Worm (Caenorhabditis elegans): ENCODE data around the gene F15H10.10.

The F15H10.10 gene

ce11 chrV:10428608-10429007 is 11.8 kb upstream of the F15H10.10 start, which contains the start of gene tag-314 (continued):
- TF ChIP-seq lim-6 (tag; optimal IDR thresholded peaks at IDR 0.05) (no peak), fkh-10 (GFP tag; optimal IDR thresholded peaks at IDR 0.05) (no peak)

ce11 chrV:10426253-10426652 is 9.4 kb upstream of the F15H10.10 start, which contains the start of gene apc-10:
Gene apc-10 (minus strand): TSS chrV:10426353.
- TF ChIP-seq mec-3 (tag; optimal IDR thresholded peaks at IDR 0.05; ENCODE audit: borderline replicate concordance) (no peak), ceh-31 (tag; optimal IDR thresholded peaks at IDR 0.05) (no peak), zip-5 (tag; optimal IDR thresholded peaks at IDR 0.05) (no peak), T23F11.4 (GFP tag; optimal IDR thresholded peaks at IDR 0.05) (no peak), hlh-13 (GFP tag; optimal IDR thresholded peaks at IDR 0.05) (no peak), ceh-18 (tag; optimal IDR thresholded peaks at IDR 0.05) (no peak), unc-3 (GFP tag; conservative IDR thresholded peaks at IDR 0.05) (no peak), unc-3 (tag; optimal IDR thresholded peaks at IDR 0.05) (no peak), hlh-15 (tag; optimal IDR thresholded peaks at IDR 0.05) (no peak), K09A11.1 (tag; optimal IDR thresholded peaks at IDR 0.05; ENCODE audit: insufficient read depth) (no peak), ceh-2 (tag; optimal IDR thresholded peaks at IDR 0.05) (no peak), C08G9.2 (tag; optimal IDR thresholded peaks at IDR 0.05) (no peak), odd-2 (tag; optimal IDR thresholded peaks at IDR 0.05) (no peak), hlh-30 (tag; optimal IDR thresholded peaks at IDR 0.05; ENCODE audit: insufficient read depth) (no peak), fax-1 (tag; optimal IDR thresholded peaks at IDR 0.05) (no peak)

- TF ChIP-seq K02D7.2 (tag; optimal IDR thresholded peaks at IDR 0.05): no peak
- TF ChIP-seq syd-9 (tag; optimal IDR thresholded peaks at IDR 0.05): no peak
- no peak for TF ChIP-seq pros-1 (tag; optimal IDR thresholded peaks at IDR 0.05)
- TF ChIP-seq nhr-232 (tag; optimal IDR thresholded peaks at IDR 0.05): no peak
- TF ChIP-seq che-1 (tag; optimal IDR thresholded peaks at IDR 0.05): no peak
- TF ChIP-seq gmeb-2 (tag; optimal IDR thresholded peaks at IDR 0.05): no peak
- TF ChIP-seq ztf-16 (tag; optimal IDR thresholded peaks at IDR 0.05): no peak
- TF ChIP-seq ceh-9 (tag; optimal IDR thresholded peaks at IDR 0.05): no peak
- TF ChIP-seq zip-5 (tag; optimal IDR thresholded peaks at IDR 0.05): no peak
- no peak for TF ChIP-seq ceh-6 (GFP tag; optimal IDR thresholded peaks at IDR 0.05)
- no peak for TF ChIP-seq ref-2 (tag; optimal IDR thresholded peaks at IDR 0.05)
- no peak for TF ChIP-seq pax-1 (tag; optimal IDR thresholded peaks at IDR 0.05)
- no peak for TF ChIP-seq sdc-2 (tag; optimal IDR thresholded peaks at IDR 0.05)
- no peak for TF ChIP-seq hlh-13 (GFP tag; optimal IDR thresholded peaks at IDR 0.05)
- no peak for TF ChIP-seq unc-42 (tag; optimal IDR thresholded peaks at IDR 0.05)
- TF ChIP-seq K09A11.1 (tag; optimal IDR thresholded peaks at IDR 0.05; ENCODE audit: insufficient read depth): no peak
- TF ChIP-seq C08G9.2 (tag; optimal IDR thresholded peaks at IDR 0.05): no peak
These were observed 8.3 kb upstream of the F15H10.10 start, which contains the start of gene col-12 for ce11 chrV:10425098-10425497. Gene col-12 (minus strand): TSS chrV:10425198.

ce11 chrV:10423511-10423910 is 6.7 kb upstream of the F15H10.10 start:
- TF ChIP-seq pha-2 (tag; optimal IDR thresholded peaks at IDR 0.05) (no peak), ceh-2 (tag; optimal IDR thresholded peaks at IDR 0.05) (no peak), ref-2 (tag; optimal IDR thresholded peaks at IDR 0.05) (no peak), hlh-6 (tag; optimal IDR thresholded peaks at IDR 0.05) (no peak), lim-6 (tag; optimal IDR thresholded peaks at IDR 0.05) (no peak), T23F11.4 (GFP tag; optimal IDR thresholded peaks at IDR 0.05) (no peak), fkh-6 (tag; optimal IDR thresholded peaks at IDR 0.05) (no peak), ceh-6 (GFP tag; optimal IDR thresholded peaks at IDR 0.05) (no peak), ceh-30 (tag; optimal IDR thresholded peaks at IDR 0.05) (no peak), pax-1 (tag; optimal IDR thresholded peaks at IDR 0.05) (no peak), K02D7.2 (tag; optimal IDR thresholded peaks at IDR 0.05) (no peak)

- no peak for TF ChIP-seq unc-86 (tag; optimal IDR thresholded peaks at IDR 0.05)
- TF ChIP-seq unc-55 (GFP tag; optimal IDR thresholded peaks at IDR 0.05): no peak
- TF ChIP-seq ttx-3 (tag; optimal IDR thresholded peaks at IDR 0.05): no peak
- no peak for TF ChIP-seq npax-4 (tag; optimal IDR thresholded peaks at IDR 0.05)
- no peak for TF ChIP-seq fkh-10 (GFP tag; optimal IDR thresholded peaks at IDR 0.05)
- no peak for TF ChIP-seq ama-1 (optimal IDR thresholded peaks at IDR 0.05)
- TF ChIP-seq ztf-16 (tag; optimal IDR thresholded peaks at IDR 0.05): no peak
- no peak for TF ChIP-seq ceh-34 (tag; optimal IDR thresholded peaks at IDR 0.05)
- TF ChIP-seq fkh-6 (tag; optimal IDR thresholded peaks at IDR 0.05): no peak
- TF ChIP-seq pha-4 (tag; optimal IDR thresholded peaks at IDR 0.05): no peak
- TF ChIP-seq tbx-2 (tag; optimal IDR thresholded peaks at IDR 0.05): no peak
- TF ChIP-seq hlh-15 (tag; optimal IDR thresholded peaks at IDR 0.05): no peak
- TF ChIP-seq pat-9 (tag; optimal IDR thresholded peaks at IDR 0.05): no peak
- TF ChIP-seq rnt-1 (tag; optimal IDR thresholded peaks at IDR 0.05): no peak
- TF ChIP-seq che-1 (tag; optimal IDR thresholded peaks at IDR 0.05): no peak
- TF ChIP-seq sox-4 (tag; optimal IDR thresholded peaks at IDR 0.05): no peak
- TF ChIP-seq elt-2 (tag; optimal IDR thresholded peaks at IDR 0.05): no peak
- no peak for TF ChIP-seq T23F11.4 (GFP tag; optimal IDR thresholded peaks at IDR 0.05)
These were observed 5.0 kb upstream of the F15H10.10 start, which contains the start of gene col-13 for ce11 chrV:10421802-10422201. Gene col-13 (minus strand): TSS chrV:10421902.
